Worm (Caenorhabditis elegans) whole organism, mixed stage, embryonic: ENCODE data around the gene nhr-177.

Experiments used
- M03D4.4 ChIP-seq: sonication (generic microtip); optimal IDR thresholded peaks from 2 replicates; lab custom pipeline; 2017; ENCODE audit warnings: mild to moderate bottlenecking, missing genetic modification characterization, missing compliant biosample characterization
- bed-3 ChIP-seq: fragments of 200-800 bp; sonication (Bioruptor generic); optimal IDR thresholded peaks from 3 replicates; lab custom pipeline; 2018; ENCODE audit warnings: mild to moderate bottlenecking, missing genetic modification characterization, moderate library complexity, missing compliant biosample characterization
- blmp-1 ChIP-seq: fragments of 150-350 bp; optimal IDR thresholded peaks from 2 replicates; lab custom pipeline; 2014; ENCODE audit warnings: missing biosample characterization, missing genetic modification characterization
- ceh-39 ChIP-seq: fragments of 150-350 bp; optimal IDR thresholded peaks from 2 replicates; lab custom pipeline; 2014; ENCODE audit warnings: missing biosample characterization, missing genetic modification characterization
- ceh-43 ChIP-seq: fragments of 200-800 bp; sonication (Bioruptor generic); optimal IDR thresholded peaks from 2 replicates; lab custom pipeline; 2018; ENCODE audit warnings: mild to moderate bottlenecking, missing genetic modification characterization, moderate library complexity, missing compliant biosample characterization
- ceh-83 ChIP-seq: fragments of 200-800 bp; sonication (Bioruptor generic); optimal IDR thresholded peaks from 2 replicates; lab custom pipeline; 2018; ENCODE audit warnings: mild to moderate bottlenecking, missing genetic modification characterization, missing compliant biosample characterization
- ces-1 ChIP-seq: fragments of 150-350 bp; optimal IDR thresholded peaks from 2 replicates; lab custom pipeline; 2014; ENCODE audit warnings: missing biosample characterization, missing genetic modification reagents, missing genetic modification characterization
- cnd-1 ChIP-seq: fragments of 200-800 bp; sonication (Bioruptor generic); optimal IDR thresholded peaks from 2 replicates; lab custom pipeline; 2018; ENCODE audit warnings: mild to moderate bottlenecking, missing genetic modification characterization, missing compliant biosample characterization
- drap-1 ChIP-seq: fragments of 200-800 bp; sonication (Bioruptor generic); optimal IDR thresholded peaks from 3 replicates; lab custom pipeline; 2018; ENCODE audit warnings: mild to moderate bottlenecking, missing genetic modification characterization, missing compliant biosample characterization
- elt-1 ChIP-seq: sonication (generic microtip); optimal IDR thresholded peaks from 2 replicates; lab custom pipeline; 2017; ENCODE audit warnings: missing genetic modification characterization, mild to moderate bottlenecking, missing compliant biosample characterization, antibody characterized with exemption, moderate library complexity, borderline replicate concordance; ENCODE audit not compliant: insufficient read depth
- elt-3 ChIP-seq: fragments of 150-350 bp; optimal IDR thresholded peaks from 2 replicates; lab custom pipeline; 2014; ENCODE audit warnings: missing biosample characterization, missing genetic modification characterization
- flh-1 ChIP-seq: fragments of 200-800 bp; sonication (Bioruptor generic); optimal IDR thresholded peaks from 2 replicates; lab custom pipeline; 2018; ENCODE audit warnings: mild to moderate bottlenecking, missing genetic modification characterization, moderate library complexity, missing compliant biosample characterization
- ham-2 ChIP-seq: fragments of 200-800 bp; sonication (Bioruptor generic); optimal IDR thresholded peaks from 2 replicates; lab custom pipeline; 2018; ENCODE audit warnings: mild to moderate bottlenecking, missing genetic modification characterization, missing compliant biosample characterization
- hlh-1 ChIP-seq: fragments of 150-350 bp; optimal IDR thresholded peaks from 2 replicates; lab custom pipeline; 2014; ENCODE audit warnings: missing biosample characterization, missing genetic modification reagents, missing genetic modification characterization
- lin-13 ChIP-seq: fragments of 150-350 bp; optimal IDR thresholded peaks from 2 replicates; lab custom pipeline; 2014; ENCODE audit warnings: missing biosample characterization, missing genetic modification characterization
- lin-32 ChIP-seq: fragments of 200-800 bp; sonication (Bioruptor generic); optimal IDR thresholded peaks from 2 replicates; lab custom pipeline; 2018; ENCODE audit warnings: mild to moderate bottlenecking, missing genetic modification characterization, missing compliant biosample characterization
- lsy-2 ChIP-seq: fragments of 150-350 bp; optimal IDR thresholded peaks from 2 replicates; lab custom pipeline; 2014; ENCODE audit warnings: missing biosample characterization, missing genetic modification characterization
- mab-5 ChIP-seq: fragments of 150-350 bp; optimal IDR thresholded peaks from 2 replicates; lab custom pipeline; 2014; ENCODE audit warnings: missing biosample characterization, missing genetic modification characterization
- mep-1 ChIP-seq: fragments of 150-350 bp; optimal IDR thresholded peaks from 2 replicates; lab custom pipeline; 2017; ENCODE audit warnings: missing biosample characterization, missing genetic modification reagents, missing genetic modification characterization, inconsistent platforms
- mls-2 ChIP-seq: sonication (generic microtip); optimal IDR thresholded peaks from 2 replicates; lab custom pipeline; 2016; ENCODE audit warnings: mild to moderate bottlenecking, missing genetic modification characterization, moderate library complexity, missing compliant biosample characterization
- nhr-12 ChIP-seq: fragments of 150-350 bp; optimal IDR thresholded peaks from 2 replicates; lab custom pipeline; 2014; ENCODE audit warnings: missing biosample characterization, missing genetic modification characterization
- nhr-2 ChIP-seq: fragments of 150-350 bp; optimal IDR thresholded peaks from 2 replicates; lab custom pipeline; 2014; ENCODE audit warnings: missing biosample characterization, missing genetic modification characterization
- nhr-237 ChIP-seq: fragments of 150-350 bp; optimal IDR thresholded peaks from 2 replicates; lab custom pipeline; 2014; ENCODE audit warnings: missing biosample characterization, missing genetic modification characterization
- nhr-28 ChIP-seq: fragments of 150-350 bp; optimal IDR thresholded peaks from 2 replicates; lab custom pipeline; 2014; ENCODE audit warnings: missing biosample characterization, missing genetic modification characterization
- nhr-76 ChIP-seq: sonication (generic microtip); optimal IDR thresholded peaks from 2 replicates; lab custom pipeline; 2017; ENCODE audit warnings: missing biosample characterization, missing genetic modification characterization
- pha-4 ChIP-seq: fragments of 150-350 bp; optimal IDR thresholded peaks from 2 replicates; lab custom pipeline; 2018; ENCODE audit warnings: missing biosample characterization, missing genetic modification reagents, missing genetic modification characterization
- sem-2 ChIP-seq: fragments of 200-800 bp; sonication (Bioruptor generic); optimal IDR thresholded peaks from 2 replicates; lab custom pipeline; 2018; ENCODE audit warnings: mild to moderate bottlenecking, missing genetic modification characterization, missing compliant biosample characterization
- snpc-4 ChIP-seq: fragments of 150-350 bp; optimal IDR thresholded peaks from 2 replicates; lab custom pipeline; 2014; ENCODE audit warnings: missing biosample characterization, missing genetic modification characterization
- sptf-1 ChIP-seq: sonication (generic microtip); optimal IDR thresholded peaks from 2 replicates; lab custom pipeline; 2017; ENCODE audit warnings: mild to moderate bottlenecking, missing genetic modification characterization, moderate library complexity, missing compliant biosample characterization
- tbx-8 ChIP-seq: fragments of 200-800 bp; sonication (Bioruptor generic); optimal IDR thresholded peaks from 2 replicates; lab custom pipeline; 2018; ENCODE audit warnings: mild to moderate bottlenecking, missing genetic modification characterization, moderate library complexity, missing compliant biosample characterization
- unc-120 ChIP-seq: sonication (generic microtip); optimal IDR thresholded peaks from 2 replicates; lab custom pipeline; 2017; ENCODE audit warnings: missing genetic modification characterization, missing compliant biosample characterization; ENCODE audit not compliant: poor library complexity, severe bottlenecking
- unc-39 ChIP-seq: fragments of 150-350 bp; optimal IDR thresholded peaks from 2 replicates; lab custom pipeline; 2014; ENCODE audit warnings: missing biosample characterization, missing genetic modification characterization
- unc-62 ChIP-seq: fragments of 150-350 bp; optimal IDR thresholded peaks from 2 replicates; lab custom pipeline; 2014; ENCODE audit warnings: missing biosample characterization, missing genetic modification reagents, missing genetic modification characterization
- zip-8 ChIP-seq: fragments of 150-350 bp; optimal IDR thresholded peaks from 2 replicates; lab custom pipeline; 2014; ENCODE audit warnings: missing biosample characterization, missing genetic modification characterization
- ztf-11 ChIP-seq: fragments of 150-350 bp; optimal IDR thresholded peaks from 2 replicates; lab custom pipeline; 2014; ENCODE audit warnings: missing biosample characterization, missing genetic modification characterization

The nhr-177 gene

DNA sequence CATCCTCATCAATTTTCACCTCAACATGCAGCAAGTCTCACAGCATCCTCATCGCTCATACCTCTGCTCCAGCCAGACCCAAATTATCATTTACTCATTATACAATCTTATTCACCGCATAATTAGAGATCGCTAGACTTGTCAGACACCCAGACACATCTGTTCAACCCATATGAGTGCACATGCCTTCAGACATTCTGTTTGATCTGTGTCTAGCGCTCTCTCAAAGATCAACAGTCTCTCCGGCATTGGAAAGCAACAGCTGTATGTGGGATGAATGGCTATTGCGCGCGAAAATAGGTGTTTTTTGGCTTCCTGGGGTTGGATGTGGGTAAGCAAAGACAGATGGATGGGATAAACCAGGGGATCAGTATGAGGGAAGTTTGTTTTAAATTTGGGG, 37.5 kb upstream of the nhr-177 start:
- TF ChIP-seq cnd-1 (peak; percentile 62), hlh-1 (tag; lab: Kevin White, UChicago) (peak; percentile 4), nhr-12 (tag; lab: Kevin White, UChicago) (no peak), nhr-237 (tag; lab: Kevin White, UChicago) (no peak), lin-32 (GFP tag; lab: Kevin White, UChicago) (peak; percentile 99), nhr-2 (peak; percentile 66), unc-62 (GFP tag; lab: Kevin White, UChicago) (peak; percentile 18)

DNA sequence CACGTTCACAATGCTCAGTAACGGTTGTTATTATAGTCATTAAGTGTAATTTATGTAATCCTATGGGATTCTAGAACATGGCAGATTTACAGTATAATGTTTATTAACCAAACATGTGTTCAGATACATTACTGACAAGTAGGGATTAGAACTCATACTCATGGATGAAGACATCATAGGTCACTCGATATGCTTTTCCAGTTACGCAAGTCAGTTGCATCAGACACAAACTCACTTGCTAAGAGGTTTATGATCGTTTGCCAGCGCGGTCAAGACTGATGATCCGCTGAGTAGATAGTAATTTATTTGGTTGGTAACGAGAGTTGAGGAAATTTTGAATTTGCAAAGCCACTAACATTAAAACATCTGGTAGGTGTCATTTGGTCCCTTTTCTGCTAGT, 35.5 kb upstream of the nhr-177 start:
- TF ChIP-seq nhr-2 (peak; percentile 91), mab-5 (tag; lab: Kevin White, UChicago) (no peak), hlh-1 (tag; lab: Kevin White, UChicago) (no peak), lin-13 (tag; lab: Kevin White, UChicago) (no peak), drap-1 (GFP tag; lab: Kevin White, UChicago) (no peak), zip-8 (tag; lab: Kevin White, UChicago) (peak; percentile 57), pha-4 (tag; lab: Kevin White, UChicago) (no peak), snpc-4 (no peak), unc-39 (tag; lab: Kevin White, UChicago) (no peak), ham-2 (no peak), sem-2 (no peak), nhr-28 (tag; lab: Kevin White, UChicago) (no peak)

DNA sequence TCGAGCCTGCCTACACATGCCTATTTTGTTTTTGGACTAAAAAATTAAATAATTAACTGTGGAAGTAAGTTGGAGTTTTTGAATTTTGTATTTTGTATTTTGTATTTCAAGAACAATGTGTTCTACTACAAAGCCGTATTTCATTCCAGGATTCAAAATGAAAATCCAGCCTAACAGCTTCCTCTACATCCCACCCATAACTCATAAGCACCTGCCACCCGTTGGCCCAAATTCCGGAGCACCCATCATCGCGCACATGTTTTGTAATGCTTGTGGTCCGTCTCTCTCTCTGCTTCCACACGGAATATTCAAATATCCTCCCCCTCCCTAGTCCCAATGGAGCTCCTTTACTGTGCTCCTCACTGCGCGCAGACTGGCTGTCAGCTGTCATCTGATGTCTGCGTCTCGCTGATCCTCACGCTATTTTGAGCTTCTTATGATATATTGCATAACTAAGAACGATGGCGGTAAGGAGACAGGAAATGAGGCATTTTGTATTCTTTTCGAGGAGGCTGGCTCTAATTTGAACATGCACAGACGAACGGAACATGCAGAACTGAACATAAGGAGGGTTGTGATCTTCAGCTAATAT, 34.5 kb upstream of the nhr-177 start:
- TF ChIP-seq lin-13 (tag; lab: Kevin White, UChicago) = peak; percentile 36
- TF ChIP-seq M03D4.4 = peak; percentile 44
- TF ChIP-seq unc-120 = peak; percentile 46
- TF ChIP-seq zip-8 (tag; lab: Kevin White, UChicago) = no peak
- TF ChIP-seq ceh-43 = no peak
- no peak for TF ChIP-seq unc-39 (tag; lab: Kevin White, UChicago)
- TF ChIP-seq lin-32 (GFP tag; lab: Kevin White, UChicago) = peak; percentile 52
- TF ChIP-seq tbx-8 (GFP tag; lab: Kevin White, UChicago) = no peak
- no peak for TF ChIP-seq ztf-11 (tag; lab: Kevin White, UChicago)
- TF ChIP-seq ham-2 = no peak
- no peak for TF ChIP-seq flh-1 (GFP tag; lab: Kevin White, UChicago)
- TF ChIP-seq drap-1 (GFP tag; lab: Kevin White, UChicago) = no peak
- TF ChIP-seq mls-2 (tag; lab: Kevin White, UChicago) = no peak
- TF ChIP-seq bed-3 (GFP tag; lab: Kevin White, UChicago) = no peak
- no peak for TF ChIP-seq blmp-1 (tag; lab: Kevin White, UChicago)
- no peak for TF ChIP-seq nhr-12 (tag; lab: Kevin White, UChicago)
- TF ChIP-seq unc-62 (GFP tag; lab: Kevin White, UChicago) = peak; percentile 86
- TF ChIP-seq pha-4 (tag; lab: Kevin White, UChicago) = no peak
- TF ChIP-seq sptf-1 (tag; lab: Kevin White, UChicago) = no peak
- TF ChIP-seq nhr-76 (tag; lab: Kevin White, UChicago) = no peak
- TF ChIP-seq elt-1 (tag; lab: Kevin White, UChicago) = no peak
- TF ChIP-seq ceh-39 (tag; lab: Kevin White, UChicago) = no peak
- no peak for TF ChIP-seq nhr-2
- TF ChIP-seq mab-5 (tag; lab: Kevin White, UChicago) = peak; percentile 8
- peak; percentile 91 for TF ChIP-seq cnd-1
- no peak for TF ChIP-seq sem-2
- TF ChIP-seq snpc-4 = no peak
- TF ChIP-seq nhr-237 (tag; lab: Kevin White, UChicago) = no peak
- TF ChIP-seq ceh-83 (GFP tag; lab: Kevin White, UChicago) = no peak
- peak; percentile 37 for TF ChIP-seq mep-1 (tag; lab: Kevin White, UChicago)
- TF ChIP-seq lsy-2 (tag; lab: Kevin White, UChicago) = no peak
- TF ChIP-seq ces-1 (GFP tag; lab: Kevin White, UChicago) = no peak
- TF ChIP-seq elt-3 (tag; lab: Kevin White, UChicago) = no peak
- no peak for TF ChIP-seq nhr-28 (tag; lab: Kevin White, UChicago)
- peak; percentile 98 for TF ChIP-seq hlh-1 (tag; lab: Kevin White, UChicago)
- TF ChIP-seq, all 35 proteins: peak for 9
